Fruit fly (Drosophila melanogaster): ENCODE data around the gene Ipp.

Gene Ipp

dm6 chr3R:13914760-13915417 is 43.7 kb upstream of the Ipp start (continued):
- peak; percentile 34 for TF ChIP-seq CG6854 (GFP tag; optimal IDR thresholded peaks at IDR 0.05)
- TF ChIP-seq CG31388 (GFP tag; optimal IDR thresholded peaks at IDR 0.05): no peak
- peak; percentile 52 for TF ChIP-seq Spps (tag; optimal IDR thresholded peaks at IDR 0.05)
- TF ChIP-seq C15 (GFP tag; IDR thresholded peaks at IDR 0.05): 0 out of 3 replicates have a peak, but pooled peaks have one; percentile 13
- no peak for TF ChIP-seq zen2 (GFP tag; IDR thresholded peaks at IDR 0.05; ENCODE audit: partially characterized antibody)
- TF ChIP-seq vfl (GFP tag; optimal IDR thresholded peaks at IDR 0.05): peak; percentile 37
- peak; percentile 80 for TF ChIP-seq phol (tag; optimal IDR thresholded peaks at IDR 0.05)
- peak; percentile 74 for TF ChIP-seq grau (tag; optimal IDR thresholded peaks at IDR 0.05)
- TF ChIP-seq pita (GFP tag; optimal IDR thresholded peaks at IDR 0.05): no peak
- TF ChIP-seq pan (optimal IDR thresholded peaks at IDR 0.05): no peak
- peak in 1 of 2 experiments; percentile 88 for TF ChIP-seq pan (GFP tag; optimal IDR thresholded peaks at IDR 0.05 in 1 of 2, IDR thresholded peaks at IDR 0.05 in 1 of 2)
- TF ChIP-seq danr (GFP tag; IDR thresholded peaks at IDR 0.05): peak; percentile 59
- no peak for TF ChIP-seq sc (optimal IDR thresholded peaks at IDR 0.05)
- peak; percentile 42 for TF ChIP-seq sc (GFP tag; optimal IDR thresholded peaks at IDR 0.05)
- TF ChIP-seq Doc2 (GFP tag; IDR thresholded peaks at IDR 0.05): 0 out of 2 replicates have a peak, but pooled peaks have one; percentile 35
- TF ChIP-seq CG12391 (tag; optimal IDR thresholded peaks at IDR 0.05): peak; percentile 80
- peak; percentile 68 for TF ChIP-seq CG14667 (GFP tag; IDR thresholded peaks at IDR 0.05)
- no peak for TF ChIP-seq da (GFP tag; optimal IDR thresholded peaks at IDR 0.05)
- TF ChIP-seq Dad (GFP tag; optimal IDR thresholded peaks at IDR 0.05): peak; percentile 62
- peak; percentile 36 for TF ChIP-seq CG2116 (GFP tag; optimal IDR thresholded peaks at IDR 0.05)
- TF ChIP-seq Atf-2 (GFP tag; optimal IDR thresholded peaks at IDR 0.05): peak; percentile 76
- peak; percentile 6 for TF ChIP-seq HmgZ (tag; optimal IDR thresholded peaks at IDR 0.05)
- TF ChIP-seq CG4404 (GFP tag; IDR thresholded peaks at IDR 0.05): peak; percentile 64
- peak; percentile 85 for TF ChIP-seq CG2678 (tag; optimal IDR thresholded peaks at IDR 0.05)
- no peak for TF ChIP-seq CG6683 (GFP tag; optimal IDR thresholded peaks at IDR 0.05)
- TF ChIP-seq CG2120 (GFP tag; optimal IDR thresholded peaks at IDR 0.05): peak; percentile 63
- TF ChIP-seq crc (GFP tag; optimal IDR thresholded peaks at IDR 0.05): peak; percentile 62
- peak; percentile 86 for TF ChIP-seq Xrp1 (GFP tag; IDR thresholded peaks at IDR 0.05)
- peak; percentile 24 for TF ChIP-seq CG6654 (GFP tag; optimal IDR thresholded peaks at IDR 0.05)
- TF ChIP-seq z (GFP tag; IDR thresholded peaks at IDR 0.05): 0 out of 3 replicates have a peak, but pooled peaks have one; percentile 44
- peak; percentile 50 for TF ChIP-seq CG1529 (GFP tag; optimal IDR thresholded peaks at IDR 0.05)
- TF ChIP-seq Lhr (GFP tag; optimal IDR thresholded peaks at IDR 0.05): peak; percentile 32
- peak; percentile 79 for TF ChIP-seq pb (GFP tag; optimal IDR thresholded peaks at IDR 0.05)
- TF ChIP-seq h (optimal IDR thresholded peaks at IDR 0.05): no peak
- peak; percentile 67; the same call in 1 of the 2 replicates for TF ChIP-seq wor (GFP tag; IDR thresholded peaks at IDR 0.05)
- no peak for TF ChIP-seq ftz-f1 (GFP tag; optimal IDR thresholded peaks at IDR 0.05)
- peak; percentile 70 for TF ChIP-seq jumu (GFP tag; optimal IDR thresholded peaks at IDR 0.05)
- TF ChIP-seq tgo (GFP tag; IDR thresholded peaks at IDR 0.05): peak; percentile 79
- TF ChIP-seq Asciz (GFP tag; optimal IDR thresholded peaks at IDR 0.05): peak; percentile 70
- TF ChIP-seq CG17912 (GFP tag; optimal IDR thresholded peaks at IDR 0.05): no peak
- no peak for TF ChIP-seq pfk (GFP tag; optimal IDR thresholded peaks at IDR 0.05)
- TF ChIP-seq CG12236 (GFP tag; optimal IDR thresholded peaks at IDR 0.05): peak; percentile 50
- peak; percentile 2 for TF ChIP-seq lbe (GFP tag; optimal IDR thresholded peaks at IDR 0.05)
- TF ChIP-seq az2 (GFP tag; optimal IDR thresholded peaks at IDR 0.05): peak; percentile 76
- TF ChIP-seq CG18476 (GFP tag; optimal IDR thresholded peaks at IDR 0.05): peak; percentile 45
- peak; percentile 57; the same call in 2 of the 3 replicates for TF ChIP-seq croc (GFP tag; conservative IDR thresholded peaks at IDR 0.05)
- TF ChIP-seq vnd (GFP tag; IDR thresholded peaks at IDR 0.05; ENCODE audit: partially characterized antibody): no peak
- peak; percentile 52 for TF ChIP-seq gcm (GFP tag; optimal IDR thresholded peaks at IDR 0.05)
- peak; percentile 68 for TF ChIP-seq peb (GFP tag; IDR thresholded peaks at IDR 0.05)
- peak; percentile 32 for TF ChIP-seq Bdp1 (GFP tag; optimal IDR thresholded peaks at IDR 0.05)
- peak; percentile 72 for TF ChIP-seq CG10209 (GFP tag; optimal IDR thresholded peaks at IDR 0.05)
